Worm (Caenorhabditis elegans): ENCODE data around the gene pqn-80.

The pqn-80 gene

ce11 chrIII:12598418-12599330, 27.7 kb upstream of the pqn-80 start (continued):
- TF ChIP-seq F37B4.10 (GFP tag; IDR thresholded peaks at IDR 0.05) (0 out of 2 replicates have a peak, but pooled peaks have one; percentile 6), madf-3 (GFP tag; IDR thresholded peaks at IDR 0.05) (peak; percentile 99), him-1 (tag; optimal IDR thresholded peaks at IDR 0.05) (peak; percentile 29), let-607 (tag; optimal IDR thresholded peaks at IDR 0.05) (peak in 1 of 2 experiments; percentile 10), Y53F4B.3 (GFP tag; IDR thresholded peaks at IDR 0.05) (no peak), D2030.7 (GFP tag; IDR thresholded peaks at IDR 0.05) (peak; percentile 38), hsf-1 (GFP tag; IDR thresholded peaks at IDR 0.05) (peak; percentile 64; the same call in 1 of the 2 replicates), nhr-179 (tag; optimal IDR thresholded peaks at IDR 0.05) (no peak), snpc-1.3 (tag; optimal IDR thresholded peaks at IDR 0.05; ENCODE audit: insufficient read depth) (no peak), T07F8.4 (tag; optimal IDR thresholded peaks at IDR 0.05) (no peak), ama-1 (optimal IDR thresholded peaks at IDR 0.05) (peak; percentile 54), ama-1 (GFP tag; optimal IDR thresholded peaks at IDR 0.05) (no peak), ets-4 (GFP tag; optimal IDR thresholded peaks at IDR 0.05) (no peak), mes-4 (tag; optimal IDR thresholded peaks at IDR 0.05) (no peak)

ce11 chrIII:12599672-12600071, 26.7 kb upstream of the pqn-80 start, which contains the start of gene gldi-8:
Gene gldi-8, minus strand, starts transcription at chrIII:12599729.
- TF ChIP-seq Y53G8AR.9 (GFP tag; conservative IDR thresholded peaks at IDR 0.05) (peak; percentile 37; the same call in 1 of the 2 replicates), bed-1 (GFP tag; IDR thresholded peaks at IDR 0.05) (no peak), F23B12.7 (tag; optimal IDR thresholded peaks at IDR 0.05; ENCODE audit: insufficient read depth) (peak; percentile 27), ceh-58 (GFP tag; IDR thresholded peaks at IDR 0.05) (no peak), ama-1 (optimal IDR thresholded peaks at IDR 0.05) (no peak), ama-1 (GFP tag; optimal IDR thresholded peaks at IDR 0.05) (peak in 1 of 2 experiments; percentile 10), snpc-3.4 (tag; optimal IDR thresholded peaks at IDR 0.05) (no peak), nfya-1 (tag; optimal IDR thresholded peaks at IDR 0.05; ENCODE audit: borderline replicate concordance, insufficient read depth) (no peak), cebp-2 (GFP tag; IDR thresholded peaks at IDR 0.05) (0 out of 2 replicates have a peak, but pooled peaks have one; percentile 27), mcd-1 (GFP tag; IDR thresholded peaks at IDR 0.05) (0 out of 2 replicates have a peak, but pooled peaks have one; percentile 13), snpc-4 (GFP tag; optimal IDR thresholded peaks at IDR 0.05) (no peak), snpc-4 (tag; optimal IDR thresholded peaks at IDR 0.05) (peak; percentile 43 to 57 (median 50)), lir-1 (GFP tag; conservative IDR thresholded peaks at IDR 0.05) (no peak)

ce11 chrIII:12602070-12602469, 24.3 kb upstream of the pqn-80 start:
- TF ChIP-seq egl-18 (GFP tag; IDR thresholded peaks at IDR 0.05) (no peak), C06A6.2 (GFP tag; conservative IDR thresholded peaks at IDR 0.05) (no peak), aptf-2 (GFP tag; conservative IDR thresholded peaks at IDR 0.05) (no peak), egrh-3 (GFP tag; IDR thresholded peaks at IDR 0.05) (peak; percentile 37; the same call in 1 of the 2 replicates), rcor-1 (GFP tag; IDR thresholded peaks at IDR 0.05) (no peak), nhr-90 (tag; optimal IDR thresholded peaks at IDR 0.05) (no peak), lin-35 (GFP tag; optimal IDR thresholded peaks at IDR 0.05) (no peak), F52B5.7 (tag; optimal IDR thresholded peaks at IDR 0.05) (no peak), D2030.7 (GFP tag; IDR thresholded peaks at IDR 0.05) (no peak), ceh-100 (GFP tag; IDR thresholded peaks at IDR 0.05) (no peak), somi-1 (GFP tag; optimal IDR thresholded peaks at IDR 0.05) (no peak), ztf-3 (GFP tag; optimal IDR thresholded peaks at IDR 0.05) (no peak), unc-62 (GFP tag; optimal IDR thresholded peaks at IDR 0.05) (no peak), bed-2 (GFP tag; IDR thresholded peaks at IDR 0.05) (no peak), zfh-2 (GFP tag; conservative IDR thresholded peaks at IDR 0.05) (peak; percentile 62; the same call in 1 of the 2 replicates), pha-4 (tag; optimal IDR thresholded peaks at IDR 0.05) (no peak), madf-6 (GFP tag; IDR thresholded peaks at IDR 0.05) (peak; percentile 19; the same call in 1 of the 2 replicates)

All from whole organism, young adult.